Worm (Caenorhabditis elegans): ENCODE data around the gene str-40.

str-40 gene

ce11 chrV:3069101-3069500, at the start of gene str-40:
Gene str-40 (minus strand): TSS chrV:3069201.
- no peak for TF ChIP-seq nhr-20 (tag; optimal IDR thresholded peaks at IDR 0.05)
- TF ChIP-seq ets-5 (GFP tag; IDR thresholded peaks at IDR 0.05), result no peak
- TF ChIP-seq rnt-1 (tag; optimal IDR thresholded peaks at IDR 0.05), result no peak

- TF ChIP-seq nhr-90 (tag; optimal IDR thresholded peaks at IDR 0.05; ENCODE audit: poor library complexity) (no peak), nhr-84 (tag; optimal IDR thresholded peaks at IDR 0.05) (no peak), dpl-1 (GFP tag; optimal IDR thresholded peaks at IDR 0.05) (no peak), fkh-10 (GFP tag; optimal IDR thresholded peaks at IDR 0.05) (no peak), vab-15 (tag; optimal IDR thresholded peaks at IDR 0.05) (no peak), irx-1 (tag; optimal IDR thresholded peaks at IDR 0.05) (no peak), nhr-28 (tag; optimal IDR thresholded peaks at IDR 0.05) (no peak), nhr-77 (tag; optimal IDR thresholded peaks at IDR 0.05) (no peak), hpl-2 (GFP tag; optimal IDR thresholded peaks at IDR 0.05) (no peak), snu-23 (GFP tag; optimal IDR thresholded peaks at IDR 0.05) (no peak), sup-37 (GFP tag; optimal IDR thresholded peaks at IDR 0.05) (no peak), skn-1 (tag; optimal IDR thresholded peaks at IDR 0.05) (no peak), sox-4 (tag; optimal IDR thresholded peaks at IDR 0.05) (no peak), lin-35 (GFP tag; optimal IDR thresholded peaks at IDR 0.05) (no peak), pax-3 (tag; optimal IDR thresholded peaks at IDR 0.05) (no peak), unc-86 (tag; optimal IDR thresholded peaks at IDR 0.05) (no peak), xbp-1 (tag; optimal IDR thresholded peaks at IDR 0.05) (no peak), lir-3 (tag; optimal IDR thresholded peaks at IDR 0.05; ENCODE audit: poor library complexity) (no peak), ceh-88 (GFP tag; IDR thresholded peaks at IDR 0.05) (no peak)
These were observed 49.2 kb upstream of the str-40 start, which contains the start of gene clec-210 for ce11 chrV:3118167-3118566. Gene clec-210 (plus strand): TSS chrV:3118377.

DNA sequence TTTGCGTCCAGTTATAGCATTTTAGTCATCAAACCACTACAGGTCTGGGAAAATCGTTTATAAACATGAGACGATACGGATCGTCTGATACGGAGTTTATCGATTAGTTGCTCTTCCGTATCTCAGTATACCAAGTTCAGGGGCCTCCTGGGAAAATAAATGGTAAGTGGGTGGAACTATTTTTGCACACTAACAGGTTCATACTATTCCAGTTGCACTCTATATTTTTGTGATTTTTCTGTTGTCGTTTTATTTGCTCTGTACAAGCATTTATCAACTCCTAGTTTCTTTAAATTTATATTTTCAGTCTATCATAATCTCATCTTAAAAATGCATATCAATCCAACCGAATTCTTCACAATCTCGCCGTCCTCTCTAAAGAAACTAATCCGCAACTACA, 46.0 kb upstream of the str-40 start, which contains the start of gene Y73C8C.3:
Gene Y73C8C.3 (plus strand): TSS at position 301 of the 400 bp plus-strand sequence.
- no peak for TF ChIP-seq elt-3 (tag; optimal IDR thresholded peaks at IDR 0.05)
- no peak for TF ChIP-seq nhr-20 (tag; optimal IDR thresholded peaks at IDR 0.05)
- no peak for TF ChIP-seq pqm-1 (tag; optimal IDR thresholded peaks at IDR 0.05)
- TF ChIP-seq sup-37 (GFP tag; optimal IDR thresholded peaks at IDR 0.05), result no peak

DNA sequence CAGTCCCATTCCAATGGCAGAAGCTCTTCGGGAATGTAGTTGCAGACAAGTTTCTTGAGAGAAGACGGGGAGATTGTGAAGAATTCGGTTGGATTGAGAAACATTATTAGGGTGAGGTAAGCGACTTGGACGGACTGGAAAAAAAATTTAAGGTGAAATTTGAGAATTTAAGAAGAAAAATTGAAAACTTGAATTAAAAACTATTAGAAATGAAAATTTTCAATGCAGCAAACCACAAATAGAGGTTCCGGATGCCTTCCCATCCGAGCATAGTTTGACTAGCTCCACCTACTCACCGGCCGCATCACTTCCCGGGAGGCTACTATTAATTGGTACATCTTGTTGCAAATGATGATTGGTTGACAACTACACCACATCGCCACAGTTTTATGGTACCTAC, 44.8 kb upstream of the str-40 start, which contains the start of gene Y73C8C.8:
Gene Y73C8C.8 (minus strand): TSS at position 101 of the 400 bp plus-strand sequence.
- TF ChIP-seq ceh-88 (GFP tag; IDR thresholded peaks at IDR 0.05) (no peak), elt-3 (tag; optimal IDR thresholded peaks at IDR 0.05) (no peak), dsc-1 (tag; optimal IDR thresholded peaks at IDR 0.05) (no peak), irx-1 (tag; optimal IDR thresholded peaks at IDR 0.05) (no peak), unc-62 (GFP tag; optimal IDR thresholded peaks at IDR 0.05) (no peak), ceh-8 (GFP tag; optimal IDR thresholded peaks at IDR 0.05) (no peak), ceh-90 (tag; optimal IDR thresholded peaks at IDR 0.05) (no peak), pag-3 (tag; optimal IDR thresholded peaks at IDR 0.05; ENCODE audit: borderline replicate concordance, insufficient read depth) (no peak), mep-1 (tag; optimal IDR thresholded peaks at IDR 0.05) (no peak), tbx-2 (tag; optimal IDR thresholded peaks at IDR 0.05) (no peak), unc-98 (GFP tag; IDR thresholded peaks at IDR 0.05) (no peak), lin-39 (tag; optimal IDR thresholded peaks at IDR 0.05) (no peak), tlp-1 (tag; optimal IDR thresholded peaks at IDR 0.05) (no peak), rnt-1 (tag; optimal IDR thresholded peaks at IDR 0.05) (no peak), F16B12.6 (tag; optimal IDR thresholded peaks at IDR 0.05) (no peak), fkh-10 (GFP tag; optimal IDR thresholded peaks at IDR 0.05) (no peak)

ce11 chrV:3112198-3112597, 43.2 kb upstream of the str-40 start:
- no peak for TF ChIP-seq jun-1 (tag; optimal IDR thresholded peaks at IDR 0.05)
- TF ChIP-seq ceh-8 (GFP tag; optimal IDR thresholded peaks at IDR 0.05), result no peak
- TF ChIP-seq aha-1 (tag; optimal IDR thresholded peaks at IDR 0.05), result no peak
- no peak for TF ChIP-seq hlh-4 (tag; optimal IDR thresholded peaks at IDR 0.05)
- TF ChIP-seq rnt-1 (tag; optimal IDR thresholded peaks at IDR 0.05), result no peak
- TF ChIP-seq mep-1 (tag; optimal IDR thresholded peaks at IDR 0.05), result no peak
- TF ChIP-seq sup-37 (GFP tag; optimal IDR thresholded peaks at IDR 0.05), result no peak
- no peak for TF ChIP-seq pag-3 (tag; optimal IDR thresholded peaks at IDR 0.05; ENCODE audit: borderline replicate concordance, insufficient read depth)
- TF ChIP-seq lin-13 (GFP tag; optimal IDR thresholded peaks at IDR 0.05), result no peak
- no peak for TF ChIP-seq hpl-2 (GFP tag; optimal IDR thresholded peaks at IDR 0.05)
- no peak for TF ChIP-seq mdl-1 (tag; optimal IDR thresholded peaks at IDR 0.05)
- no peak for TF ChIP-seq unc-62 (GFP tag; optimal IDR thresholded peaks at IDR 0.05)
- no peak for TF ChIP-seq hlh-17 (GFP tag; optimal IDR thresholded peaks at IDR 0.05; ENCODE audit: borderline replicate concordance)
- TF ChIP-seq lsy-2 (tag; optimal IDR thresholded peaks at IDR 0.05), result no peak
- TF ChIP-seq ztf-11 (tag; optimal IDR thresholded peaks at IDR 0.05), result no peak
- TF ChIP-seq nhr-84 (tag; optimal IDR thresholded peaks at IDR 0.05), result no peak
- TF ChIP-seq ceh-63 (GFP tag; optimal IDR thresholded peaks at IDR 0.05), result no peak
- TF ChIP-seq elt-2 (tag; optimal IDR thresholded peaks at IDR 0.05), result no peak

Data from whole organism, L1 larva.